Fruit fly (Drosophila melanogaster): Measurements from ENCODE around the gene CG5111.
A peak's percentile ranks its signal among the peaks of the same experiment; 100 is the strongest.

The CG5111 gene

DNA sequence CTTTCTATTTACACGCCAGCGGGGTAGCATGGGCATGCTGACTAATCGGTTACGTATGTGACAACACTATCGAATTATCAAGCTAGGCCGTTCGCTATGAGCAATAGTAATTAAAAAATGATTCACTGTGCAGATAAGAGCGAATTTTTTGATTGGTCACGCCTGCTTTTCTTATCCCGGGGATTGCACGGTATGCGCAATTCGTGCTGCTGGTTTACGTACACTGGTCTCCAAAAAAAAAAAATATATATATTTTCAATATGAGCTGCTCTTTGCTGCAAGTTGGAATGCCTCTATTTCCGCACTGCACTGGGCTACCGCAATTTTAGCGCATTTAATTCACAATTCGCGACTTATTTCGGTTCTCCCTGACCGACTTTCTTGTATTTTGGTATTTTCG lies 15.7 kb upstream of the CG5111 start (continued):
- TF ChIP-seq Ssrp (tag; optimal IDR thresholded peaks at IDR 0.05) (no peak), CG15601 (tag; optimal IDR thresholded peaks at IDR 0.05) (no peak), slbo (GFP tag; IDR thresholded peaks at IDR 0.05) (peak; percentile 34; the same call in 1 of the 2 replicates), CG4328 (GFP tag; optimal IDR thresholded peaks at IDR 0.05) (no peak), gt (GFP tag; IDR thresholded peaks at IDR 0.05) (no peak), Hr3 (GFP tag; optimal IDR thresholded peaks at IDR 0.05) (no peak), slp2 (GFP tag; optimal IDR thresholded peaks at IDR 0.05) (peak; percentile 12), twi (tag; optimal IDR thresholded peaks at IDR 0.05) (no peak), CG7963 (GFP tag; IDR thresholded peaks at IDR 0.05; ENCODE audit: partially characterized antibody) (no peak), prd (optimal IDR thresholded peaks at IDR 0.05) (no peak), prd (GFP tag; IDR thresholded peaks at IDR 0.05) (peak; percentile 4; the same call in 2 of the 3 replicates), org-1 (GFP tag; optimal IDR thresholded peaks at IDR 0.05) (no peak), ken (GFP tag; IDR thresholded peaks at IDR 0.05) (peak; percentile 29; the same call in 1 of the 3 replicates), Hr51 (GFP tag; optimal IDR thresholded peaks at IDR 0.05) (peak in 1 of 2 experiments; percentile 48), Asciz (GFP tag; optimal IDR thresholded peaks at IDR 0.05) (peak; percentile 29), pros (GFP tag; optimal IDR thresholded peaks at IDR 0.05) (no peak), CG15514 (GFP tag; optimal IDR thresholded peaks at IDR 0.05) (no peak), HLHmδ (GFP tag; optimal IDR thresholded peaks at IDR 0.05) (no peak), gcm2 (GFP tag; optimal IDR thresholded peaks at IDR 0.05) (no peak), CG7745 (tag; optimal IDR thresholded peaks at IDR 0.05) (no peak), ATbp (GFP tag; optimal IDR thresholded peaks at IDR 0.05) (peak; percentile 11), chif (GFP tag; optimal IDR thresholded peaks at IDR 0.05) (no peak), pfk (GFP tag; optimal IDR thresholded peaks at IDR 0.05) (no peak), jigr1 (GFP tag; IDR thresholded peaks at IDR 0.05) (no peak), klu (GFP tag; IDR thresholded peaks at IDR 0.05) (no peak), CG8089 (GFP tag; optimal IDR thresholded peaks at IDR 0.05) (peak; percentile 19), dati (GFP tag; IDR thresholded peaks at IDR 0.05) (no peak), CG6654 (GFP tag; optimal IDR thresholded peaks at IDR 0.05) (peak; percentile 22), CG17568 (GFP tag; optimal IDR thresholded peaks at IDR 0.05) (no peak), Xrp1 (GFP tag; IDR thresholded peaks at IDR 0.05) (peak; percentile 47), CG4730 (GFP tag; IDR thresholded peaks at IDR 0.05) (no peak), br (optimal IDR thresholded peaks at IDR 0.05) (no peak), Hmr (GFP tag; optimal IDR thresholded peaks at IDR 0.05) (no peak), z (GFP tag; IDR thresholded peaks at IDR 0.05) (no peak), C15 (GFP tag; IDR thresholded peaks at IDR 0.05) (no peak), Dll (GFP tag; IDR thresholded peaks at IDR 0.05; ENCODE audit: partially characterized antibody) (no peak), Ets65A (GFP tag) (no peak), CG1602 (GFP tag; optimal IDR thresholded peaks at IDR 0.05) (no peak), CG9215 (GFP tag; IDR thresholded peaks at IDR 0.05) (no peak), CG9797 (GFP tag; optimal IDR thresholded peaks at IDR 0.05) (no peak), CG6791 (GFP tag; IDR thresholded peaks at IDR 0.05; ENCODE audit: partially characterized antibody) (no peak), Hand (GFP tag; optimal IDR thresholded peaks at IDR 0.05) (no peak), CG2875 (GFP tag; optimal IDR thresholded peaks at IDR 0.05) (peak; percentile 12), Eip74EF (GFP tag; optimal IDR thresholded peaks at IDR 0.05) (no peak), grn (GFP tag; optimal IDR thresholded peaks at IDR 0.05) (peak; percentile 56), CG8478 (optimal IDR thresholded peaks at IDR 0.05) (no peak), dmrt99B (tag; optimal IDR thresholded peaks at IDR 0.05) (peak; percentile 36), CG18764 (GFP tag; optimal IDR thresholded peaks at IDR 0.05) (no peak), NC2α (GFP tag; optimal IDR thresholded peaks at IDR 0.05) (no peak), Max (GFP tag; optimal IDR thresholded peaks at IDR 0.05) (no peak), sug (tag; optimal IDR thresholded peaks at IDR 0.05) (no peak), CG14667 (GFP tag; IDR thresholded peaks at IDR 0.05) (no peak)

Measured in whole organism, embryonic.